Worm (Caenorhabditis elegans): Measurements from ENCODE around the gene ost-1.

- TF ChIP-seq unc-62 (GFP tag; optimal IDR thresholded peaks at IDR 0.05) (no peak), ceh-82 (tag; optimal IDR thresholded peaks at IDR 0.05) (no peak), nhr-237 (tag; optimal IDR thresholded peaks at IDR 0.05) (no peak), unc-55 (GFP tag; optimal IDR thresholded peaks at IDR 0.05) (no peak), lsy-2 (tag; optimal IDR thresholded peaks at IDR 0.05) (no peak), zag-1 (tag; optimal IDR thresholded peaks at IDR 0.05) (no peak)
Measured at ce11 chrIV:1110999-1111398, 3.8 kb downstream of the ost-1 start.
